Fruit fly (Drosophila melanogaster) S2 (cell line): ENCODE measurements around the gene SREBP.

Experiments
- CG8478 ChIP-seq: fragments of >200 bp; optimal IDR thresholded peaks from 2 replicates; lab custom pipeline; 2018
- CTCF ChIP-seq, 2 experiments: fragments of >200 bp; optimal IDR thresholded peaks; 2 replicates each; lab custom pipeline; 2018

Gene SREBP

dm6 chr3L:19805895-19806294, 12.2 kb downstream of the SREBP start, which contains the start of gene CG34116:
Gene CG34116, minus strand, starts transcription at chr3L:19806036.
- TF ChIP-seq CG8478 (lab: Kevin White, UChicago) (no peak), CTCF (optimal IDR thresholded peaks at IDR 0.05; lab: Kevin White, UChicago) (no peak)

dm6 chr3L:19807103-19807502, 13.4 kb downstream of the SREBP start, which contains the start of the genes CG14104 and Kap-alpha1:
Gene CG14104, minus strand, starts transcription at chr3L:19807199.
Gene Kap-alpha1, plus strand, starts transcription at chr3L:19807232.
- no peak for TF ChIP-seq CG8478 (lab: Kevin White, UChicago)
- no peak for TF ChIP-seq CTCF (optimal IDR thresholded peaks at IDR 0.05; lab: Kevin White, UChicago)

DNA sequence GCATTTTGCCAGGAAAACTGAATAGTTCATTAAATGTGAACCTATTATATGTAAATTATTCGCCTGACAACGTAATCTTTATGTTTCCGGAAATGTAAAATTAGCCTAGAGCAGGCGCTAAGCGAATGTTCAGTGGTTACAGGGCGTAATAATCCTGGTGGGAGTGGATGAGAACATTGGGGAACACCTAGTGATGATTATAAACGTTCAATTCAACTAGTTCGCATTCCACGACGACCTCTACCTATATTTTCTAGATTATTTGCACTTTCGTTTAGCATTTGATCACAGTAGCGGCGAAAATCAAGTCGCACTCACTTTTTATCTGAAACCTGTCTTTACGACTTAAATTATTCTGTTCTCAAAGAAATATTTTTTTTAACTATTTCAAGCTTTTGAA, 13.8 kb downstream of the SREBP start:
- TF ChIP-seq CG8478 (lab: Kevin White, UChicago) (no peak), CTCF (optimal IDR thresholded peaks at IDR 0.05; lab: Kevin White, UChicago) (no peak)

DNA sequence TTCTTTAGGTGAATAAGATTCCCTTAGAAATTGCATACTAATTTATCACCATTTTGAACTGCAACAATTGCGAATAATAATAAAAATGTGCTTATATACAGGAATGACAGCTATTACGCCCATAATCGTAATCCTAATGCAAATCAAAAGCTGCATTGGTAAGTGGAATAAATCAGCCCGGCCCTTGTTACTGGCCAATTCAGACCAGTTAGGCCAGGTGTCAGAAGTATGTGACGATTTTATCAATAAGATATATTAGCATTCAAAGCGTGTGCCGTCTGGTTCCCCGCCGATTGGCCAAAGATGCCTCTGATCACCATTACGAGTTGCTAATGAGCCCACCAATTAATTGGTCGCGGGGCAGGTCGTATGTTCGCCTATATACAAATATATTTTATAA, 18.8 kb downstream of the SREBP start:
- no peak for TF ChIP-seq CTCF (optimal IDR thresholded peaks at IDR 0.05; lab: Kevin White, UChicago)
- no peak for TF ChIP-seq CG8478 (lab: Kevin White, UChicago)

- TF ChIP-seq CG8478 (lab: Kevin White, UChicago), result no peak
- no peak for TF ChIP-seq CTCF (optimal IDR thresholded peaks at IDR 0.05; lab: Kevin White, UChicago)
Measured at dm6 chr3L:19813075-19813903, 19.6 kb downstream of the SREBP start, which contains the start of gene Cyp305a1. Gene Cyp305a1, minus strand, starts transcription at chr3L:19813339.

- no peak for TF ChIP-seq CTCF (optimal IDR thresholded peaks at IDR 0.05; lab: Kevin White, UChicago)
- TF ChIP-seq CG8478 (lab: Kevin White, UChicago), result no peak
Measured at dm6 chr3L:19815472-19816150, 21.9 kb downstream of the SREBP start, which contains the start of gene cyc. Gene cyc, minus strand, starts transcription at chr3L:19815938.

dm6 chr3L:19817807-19818531, 24.2 kb downstream of the SREBP start, which contains the start of the genes Fibp and Deaf1:
Gene Fibp, minus strand, starts transcription at chr3L:19817967.
Gene Deaf1, plus strand, starts transcription at chr3L:19818174.
- TF ChIP-seq CTCF (optimal IDR thresholded peaks at IDR 0.05; lab: Kevin White, UChicago) (peak in 1 of 2 experiments; percentile 9), CG8478 (lab: Kevin White, UChicago) (no peak)

DNA sequence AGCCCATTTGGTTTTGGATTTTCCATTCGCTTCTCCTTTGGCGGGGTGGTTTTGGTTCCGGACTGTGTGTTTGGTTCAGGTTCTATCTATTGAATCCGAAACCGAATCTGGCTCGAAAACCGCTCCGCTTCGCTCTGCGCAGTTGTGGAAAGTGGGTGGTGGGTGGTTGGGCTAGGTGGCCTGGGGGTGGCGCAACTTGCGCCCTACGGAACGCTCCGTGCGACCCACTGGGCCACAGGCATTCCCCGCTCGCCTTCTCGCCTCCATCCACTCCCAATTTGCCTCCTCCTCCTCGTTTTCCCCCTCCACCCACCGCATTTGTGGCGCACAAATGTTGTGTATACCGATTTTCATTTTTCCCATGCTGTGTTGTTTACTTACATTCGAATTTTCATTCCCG, 25.0 kb downstream of the SREBP start:
- TF ChIP-seq CTCF (optimal IDR thresholded peaks at IDR 0.05; lab: Kevin White, UChicago), result no peak
- no peak for TF ChIP-seq CG8478 (lab: Kevin White, UChicago)

DNA sequence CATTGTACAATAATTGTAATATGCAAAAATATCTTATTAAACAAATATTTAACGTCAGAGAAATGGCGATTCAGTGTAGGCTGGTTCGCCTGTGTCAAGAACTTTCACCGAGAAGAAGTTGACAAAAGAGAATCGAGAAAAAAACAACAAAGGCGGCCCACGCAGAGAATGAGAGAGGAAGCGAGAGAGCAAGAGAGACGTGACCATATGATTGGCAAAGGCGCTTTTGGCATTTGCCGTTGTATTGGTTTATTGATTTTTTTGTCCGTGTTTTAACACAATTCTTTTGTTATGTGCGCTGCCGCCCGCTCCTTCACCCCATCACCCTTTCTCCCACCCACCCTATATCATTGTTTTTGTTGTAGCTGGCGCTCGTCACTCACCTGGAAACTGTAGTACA, 39.5 kb downstream of the SREBP start:
- TF ChIP-seq CTCF (optimal IDR thresholded peaks at IDR 0.05; lab: Kevin White, UChicago) (no peak), CG8478 (lab: Kevin White, UChicago) (no peak)

- TF ChIP-seq CG8478 (lab: Kevin White, UChicago), result no peak
- TF ChIP-seq CTCF (optimal IDR thresholded peaks at IDR 0.05; lab: Kevin White, UChicago), result no peak
Measured at dm6 chr3L:19834143-19834794, 40.5 kb downstream of the SREBP start, which contains the start of the genes trc and CG32221. Gene trc, minus strand, starts transcription at chr3L:19834304. Gene CG32221, plus strand, starts transcription at chr3L:19834670.

DNA sequence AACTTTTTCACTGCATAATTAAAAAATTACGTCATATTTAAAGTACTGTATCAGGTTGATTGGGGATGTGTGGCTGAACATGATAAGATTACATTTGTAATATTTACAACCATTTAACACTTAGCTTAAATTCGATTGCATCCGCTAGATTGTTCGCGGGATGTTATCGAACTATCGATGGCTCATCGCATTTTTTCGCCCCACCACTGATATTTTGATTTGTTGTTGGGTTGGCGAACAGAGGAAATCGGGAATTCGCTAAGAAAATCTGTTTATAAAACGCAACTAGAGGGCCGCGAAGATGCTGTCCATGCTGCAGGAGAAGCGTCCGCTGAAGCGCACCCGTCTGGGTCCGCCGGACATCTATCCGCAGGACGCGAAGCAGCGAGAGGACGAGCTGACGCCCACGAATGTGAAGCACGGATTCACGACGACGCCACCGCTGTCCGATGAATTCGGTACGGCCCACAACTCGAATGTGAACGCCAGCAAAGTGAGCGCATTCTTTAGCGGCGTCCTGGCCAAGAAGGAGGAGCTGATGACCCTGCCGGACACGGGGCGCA, 42.7 kb downstream of the SREBP start, which contains the start of gene kto:
kto (plus strand) TSS at position 240 of the 563 bp plus-strand sequence.
- TF ChIP-seq CTCF (optimal IDR thresholded peaks at IDR 0.05; lab: Kevin White, UChicago), result no peak
- no peak for TF ChIP-seq CG8478 (lab: Kevin White, UChicago)

DNA sequence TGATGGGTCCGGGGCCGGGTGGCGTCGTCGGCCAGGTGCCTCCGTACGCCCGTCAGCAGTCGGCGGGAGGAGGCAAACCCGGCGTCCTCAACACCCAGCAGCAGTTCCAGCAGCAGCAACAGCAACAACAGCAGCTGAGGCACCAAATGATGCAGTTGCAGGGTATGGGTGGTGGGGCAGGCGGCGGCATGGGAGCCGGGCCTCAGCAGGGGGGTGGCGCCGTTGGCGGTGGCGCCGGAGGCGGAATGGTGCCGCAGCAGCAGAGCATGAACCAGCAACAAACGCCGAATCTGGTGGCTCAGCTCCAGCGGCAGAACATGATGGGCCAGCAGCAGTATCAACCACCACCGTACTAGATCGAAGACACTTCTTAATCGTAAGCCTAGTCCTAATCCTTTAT, 50.8 kb downstream of the SREBP start:
- TF ChIP-seq CTCF (optimal IDR thresholded peaks at IDR 0.05; lab: Kevin White, UChicago), result no peak
- no peak for TF ChIP-seq CG8478 (lab: Kevin White, UChicago)
